Fruit fly (Drosophila melanogaster) whole organism, embryonic: ENCODE results near the gene gfzf.

Experiments
- BEAF-32 ChIP-seq: fragments of 200-800 bp; sonication (Bioruptor generic); optimal IDR thresholded peaks from 3 replicates; lab custom pipeline; 2017; ENCODE audit warnings: missing biosample characterization, missing genetic modification characterization, mild to moderate bottlenecking, moderate library complexity, missing genetic modification reagents
- CG12071 ChIP-seq: fragments of 200-800 bp; sonication (Bioruptor generic); optimal IDR thresholded peaks from 3 replicates; lab custom pipeline; 2018; ENCODE audit warnings: missing biosample characterization, mild to moderate bottlenecking, missing genetic modification characterization
- CG13894 ChIP-seq: fragments of 200-800 bp; sonication (Bioruptor generic); optimal IDR thresholded peaks from 3 replicates; lab custom pipeline; 2018; ENCODE audit warnings: missing biosample characterization, mild to moderate bottlenecking, missing genetic modification characterization, moderate library complexity
- CG14860 ChIP-seq: fragments of 200-800 bp; sonication (Bioruptor generic); IDR thresholded peaks from 3 replicates; pipeline ENCODE4 v1.3.6; 2022; ENCODE audit warnings: missing biosample characterization, missing genetic modification characterization; ENCODE audit not compliant: partially characterized antibody
- CG15269 ChIP-seq: fragments of 200-800 bp; sonication (Bioruptor generic); optimal IDR thresholded peaks from 2 replicates; lab custom pipeline; 2018; ENCODE audit warnings: missing biosample characterization, mild to moderate bottlenecking, missing genetic modification characterization, moderate library complexity
- CG15479 ChIP-seq: fragments of 200-800 bp; sonication (Bioruptor generic); optimal IDR thresholded peaks from 3 replicates; lab custom pipeline; 2019; ENCODE audit warnings: missing biosample characterization, mild to moderate bottlenecking, missing genetic modification characterization, moderate library complexity
- CG17186 ChIP-seq: fragments of 200-800 bp; sonication (Bioruptor generic); optimal IDR thresholded peaks from 3 replicates; lab custom pipeline; 2017; ENCODE audit warnings: missing biosample characterization, missing genetic modification reagents, missing genetic modification characterization
- CG17385 ChIP-seq: fragments of 200-800 bp; sonication (Bioruptor generic); optimal IDR thresholded peaks from 3 replicates; lab custom pipeline; 2018; ENCODE audit warnings: missing biosample characterization, mild to moderate bottlenecking, missing genetic modification characterization
- CG18262 ChIP-seq: fragments of 200-800 bp; optimal IDR thresholded peaks from 3 replicates; lab custom pipeline; 2019; ENCODE audit warnings: missing biosample characterization, mild to moderate bottlenecking, missing genetic modification characterization, moderate library complexity
- CG1832 ChIP-seq: fragments of 200-800 bp; sonication (Bioruptor generic); optimal IDR thresholded peaks from 2 replicates; lab custom pipeline; 2017; ENCODE audit warnings: missing biosample characterization, mild to moderate bottlenecking, missing genetic modification characterization, inconsistent platforms
- CG2889 ChIP-seq: fragments of 200-800 bp; sonication (Bioruptor generic); IDR thresholded peaks from 3 replicates; pipeline ENCODE4 v1.3.6; 2022; ENCODE audit warnings: missing biosample characterization, missing genetic modification characterization
- CG3163 ChIP-seq: fragments of 200-800 bp; sonication (Bioruptor generic); optimal IDR thresholded peaks from 3 replicates; lab custom pipeline; 2016; ENCODE audit warnings: missing biosample characterization, missing genetic modification characterization
- CG32767 ChIP-seq: fragments of 200-800 bp; sonication (Bioruptor generic); IDR thresholded peaks from 2 replicates; pipeline ENCODE4 v1.3.6; 2022; ENCODE audit warnings: missing biosample characterization, missing genetic modification characterization
- CG3407 ChIP-seq: fragments of 200-800 bp; sonication (Bioruptor generic); optimal IDR thresholded peaks from 2 replicates; lab custom pipeline; 2018; ENCODE audit warnings: missing biosample characterization, mild to moderate bottlenecking, missing genetic modification characterization
- CG4328 ChIP-seq: fragments of 200-800 bp; sonication (Bioruptor generic); optimal IDR thresholded peaks from 3 replicates; lab custom pipeline; 2017; ENCODE audit warnings: missing biosample characterization, missing genetic modification reagents, missing genetic modification characterization
- CG7928 ChIP-seq: fragments of 200-800 bp; sonication (Bioruptor generic); optimal IDR thresholded peaks from 2 replicates; lab custom pipeline; 2017; ENCODE audit warnings: missing biosample characterization, mild to moderate bottlenecking, missing genetic modification characterization
- CG9727 ChIP-seq: fragments of 200-800 bp; sonication (Bioruptor generic); optimal IDR thresholded peaks from 3 replicates; lab custom pipeline; 2017; ENCODE audit warnings: missing biosample characterization, mild to moderate bottlenecking, missing genetic modification characterization
- Camta ChIP-seq: fragments of 200-800 bp; sonication (Bioruptor generic); optimal IDR thresholded peaks from 2 replicates; lab custom pipeline; 2016; ENCODE audit warnings: missing biosample characterization, missing genetic modification characterization
- D19A ChIP-seq: fragments of 200-800 bp; optimal IDR thresholded peaks from 3 replicates; lab custom pipeline; 2019; ENCODE audit warnings: missing biosample characterization, mild to moderate bottlenecking, missing genetic modification characterization, moderate library complexity
- Dp ChIP-seq: fragments of 200-800 bp; sonication (Bioruptor generic); optimal IDR thresholded peaks from 2 replicates; lab custom pipeline; 2018; ENCODE audit warnings: missing biosample characterization, mild to moderate bottlenecking, missing genetic modification characterization, moderate library complexity
- Dref ChIP-seq: fragments of 200-800 bp; sonication (Bioruptor generic); IDR thresholded peaks from 2 replicates; pipeline ENCODE4 v1.3.6; 2022; ENCODE audit warnings: missing biosample characterization, missing genetic modification characterization
- Ets65A ChIP-seq: fragments of 200-800 bp; sonication (Bioruptor generic); peaks from one replicate; lab custom pipeline; 2016; ENCODE audit warnings: missing biosample characterization, missing genetic modification characterization
- HLH4C ChIP-seq: fragments of 200-800 bp; sonication (Bioruptor generic); IDR thresholded peaks from 3 replicates; pipeline ENCODE4 v1.3.6; 2022; ENCODE audit warnings: missing biosample characterization, missing genetic modification characterization; ENCODE audit not compliant: partially characterized antibody
- HLHmδ ChIP-seq: fragments of 200-800 bp; sonication (Bioruptor generic); optimal IDR thresholded peaks from 2 replicates; lab custom pipeline; 2018; ENCODE audit warnings: missing biosample characterization, mild to moderate bottlenecking, missing genetic modification characterization, moderate library complexity
- HmgD ChIP-seq: fragments of 200-800 bp; sonication (Bioruptor generic); optimal IDR thresholded peaks from 3 replicates; lab custom pipeline; 2016; ENCODE audit warnings: missing biosample characterization, missing genetic modification characterization
- Lpt ChIP-seq: fragments of >200 bp; optimal IDR thresholded peaks from 2 replicates; lab custom pipeline; 2018; ENCODE audit warnings: missing biosample characterization, missing genetic modification characterization
- MESR4 ChIP-seq: fragments of 200-800 bp; sonication (Bioruptor generic); optimal IDR thresholded peaks from 2 replicates; lab custom pipeline; 2018; ENCODE audit warnings: missing biosample characterization, mild to moderate bottlenecking, missing genetic modification characterization, moderate library complexity
- Oli ChIP-seq: fragments of 200-800 bp; sonication (Bioruptor generic); optimal IDR thresholded peaks from 2 replicates; lab custom pipeline; 2018; ENCODE audit warnings: missing biosample characterization, mild to moderate bottlenecking, missing genetic modification characterization, moderate library complexity
- Sry-δ ChIP-seq: fragments of 200-800 bp; sonication (Bioruptor generic); optimal IDR thresholded peaks from 2 replicates; lab custom pipeline; 2016; ENCODE audit warnings: missing biosample characterization, missing genetic modification characterization
- Tbp ChIP-seq: fragments of >200 bp; optimal IDR thresholded peaks from 2 replicates; lab custom pipeline; 2018; ENCODE audit warnings: missing biosample characterization, missing genetic modification characterization
- ab ChIP-seq: fragments of 200-800 bp; sonication (Bioruptor generic); optimal IDR thresholded peaks from 2 replicates; lab custom pipeline; 2016; ENCODE audit warnings: missing biosample characterization, missing genetic modification characterization
- ato ChIP-seq: fragments of 200-800 bp; sonication (Bioruptor generic); IDR thresholded peaks from 2 replicates; pipeline ENCODE4 v1.3.6; 2022; ENCODE audit warnings: missing biosample characterization, missing genetic modification characterization; ENCODE audit not compliant: partially characterized antibody
- caup ChIP-seq: fragments of 200-800 bp; sonication (Bioruptor generic); optimal IDR thresholded peaks from 3 replicates; lab custom pipeline; 2017; ENCODE audit warnings: missing biosample characterization, mild to moderate bottlenecking, missing genetic modification characterization, moderate library complexity; ENCODE audit not compliant: severe bottlenecking
- crc ChIP-seq: fragments of 200-800 bp; sonication (Bioruptor generic); optimal IDR thresholded peaks from 2 replicates; lab custom pipeline; 2016; ENCODE audit warnings: missing biosample characterization, missing genetic modification characterization
- crol ChIP-seq: fragments of 200-800 bp; sonication (Bioruptor generic); IDR thresholded peaks from 2 replicates; pipeline ENCODE4 v1.3.6; 2022; ENCODE audit warnings: missing biosample characterization, missing genetic modification characterization
- disco-r ChIP-seq: fragments of 200-800 bp; sonication (Bioruptor generic); optimal IDR thresholded peaks from 2 replicates; lab custom pipeline; 2016; ENCODE audit warnings: missing biosample characterization, missing genetic modification characterization
- en ChIP-seq: fragments of 200-800 bp; sonication (Bioruptor generic); optimal IDR thresholded peaks from 2 replicates; lab custom pipeline; 2016; ENCODE audit warnings: missing biosample characterization, missing genetic modification characterization
- exex ChIP-seq: fragments of 200-800 bp; sonication (Bioruptor generic); optimal IDR thresholded peaks from 4 replicates; lab custom pipeline; 2018; ENCODE audit warnings: missing biosample characterization, mild to moderate bottlenecking, missing genetic modification characterization, moderate library complexity
- fu2 ChIP-seq: fragments of 200-800 bp; sonication (Bioruptor generic); optimal IDR thresholded peaks from 2 replicates; lab custom pipeline; 2016; ENCODE audit warnings: missing biosample characterization, missing genetic modification characterization
- gsb ChIP-seq: fragments of 200-800 bp; sonication (Bioruptor generic); IDR thresholded peaks from 2 replicates; pipeline ENCODE4 v1.3.6; 2022; ENCODE audit warnings: missing biosample characterization, missing genetic modification characterization
- gt ChIP-seq: fragments of 200-800 bp; sonication (Bioruptor generic); IDR thresholded peaks from 2 replicates; pipeline ENCODE4 v1.3.6; 2022; ENCODE audit warnings: missing biosample characterization, missing genetic modification characterization
- hkb ChIP-seq, 2 experiments: fragments of 200-800 bp in 1 of 2; fragments of >200 bp in 1 of 2; sonication (Bioruptor generic) in 1 of 2; IDR thresholded peaks in 1 of 2; optimal IDR thresholded peaks in 1 of 2; 2 replicates each; pipeline versions ENCODE4 v1.3.6 to Lab custom; 2017 to 2022; ENCODE audit warnings: missing biosample characterization in 1 of 2, missing genetic modification characterization in 1 of 2
- insv ChIP-seq, 2 experiments: fragments of 200-800 bp; sonication (Bioruptor generic); optimal IDR thresholded peaks; 3 replicates each; lab custom pipeline; 2016 to 2018; ENCODE audit warnings: missing biosample characterization in 2 of 2, missing genetic modification characterization in 2 of 2
- kay ChIP-seq: fragments of 200-800 bp; sonication (Bioruptor generic); optimal IDR thresholded peaks from 2 replicates; lab custom pipeline; 2016; ENCODE audit warnings: missing biosample characterization, missing genetic modification characterization
- lmd ChIP-seq: fragments of 200-800 bp; sonication (Bioruptor generic); IDR thresholded peaks from 2 replicates; pipeline ENCODE4 v1.3.6; 2022; ENCODE audit warnings: missing biosample characterization, missing genetic modification characterization
- nerfin-1 ChIP-seq: fragments of 200-800 bp; sonication (Bioruptor generic); optimal IDR thresholded peaks from 3 replicates; lab custom pipeline; 2019; ENCODE audit warnings: missing biosample characterization, mild to moderate bottlenecking, missing genetic modification characterization, moderate library complexity
- nerfin-2 ChIP-seq: fragments of 200-800 bp; sonication (Bioruptor generic); IDR thresholded peaks from 2 replicates; pipeline ENCODE4 v1.3.6; 2022; ENCODE audit warnings: missing biosample characterization, missing genetic modification characterization; ENCODE audit not compliant: partially characterized antibody
- nom ChIP-seq: fragments of 200-800 bp; sonication (Bioruptor generic); optimal IDR thresholded peaks from 2 replicates; lab custom pipeline; 2017; ENCODE audit warnings: missing biosample characterization, missing genetic modification characterization, mild to moderate bottlenecking, moderate library complexity, missing genetic modification reagents
- onecut ChIP-seq: fragments of 200-800 bp; sonication (Bioruptor generic); IDR thresholded peaks from 2 replicates; pipeline ENCODE4 v1.3.6; 2022; ENCODE audit warnings: missing biosample characterization, missing genetic modification characterization
- pros ChIP-seq: fragments of 200-800 bp; sonication (Bioruptor generic); optimal IDR thresholded peaks from 3 replicates; lab custom pipeline; 2019; ENCODE audit warnings: missing biosample characterization, mild to moderate bottlenecking, missing genetic modification characterization, moderate library complexity
- schlank ChIP-seq: fragments of 200-800 bp; sonication (Bioruptor generic); optimal IDR thresholded peaks from 2 replicates; lab custom pipeline; 2018; ENCODE audit warnings: missing biosample characterization, mild to moderate bottlenecking, missing genetic modification characterization

Gene gfzf

dm6 chr3R:7123699-7124098 lies 27.1 kb downstream of the gfzf start (continued):
- TF ChIP-seq CG17186 (GFP tag; lab: Kevin White, UChicago) (no peak), Tbp (no peak), HLH4C (no peak), HLHmδ (GFP tag; lab: Kevin White, UChicago) (peak; percentile 77), CG18262 (tag; lab: Kevin White, UChicago) (no peak), crol (GFP tag; lab: Robert Waterston, UW) (peak; percentile 33; the same call in 1 of the 2 replicates), CG12071 (GFP tag; lab: Kevin White, UChicago) (peak; percentile 23), pros (GFP tag; lab: Kevin White, UChicago) (peak; percentile 35), en (no peak), D19A (tag; lab: Kevin White, UChicago) (no peak), BEAF-32 (GFP tag; lab: Kevin White, UChicago) (no peak), disco-r (GFP tag; lab: Kevin White, UChicago) (no peak), Lpt (GFP tag; lab: Kevin White, UChicago) (no peak), CG15269 (tag; lab: Kevin White, UChicago) (no peak), gsb (GFP tag; lab: Robert Waterston, UW) (no peak), gt (GFP tag; lab: Robert Waterston, UW) (no peak), CG4328 (GFP tag; lab: Kevin White, UChicago) (no peak), fu2 (GFP tag; lab: Kevin White, UChicago) (no peak), ab (GFP tag; lab: Kevin White, UChicago) (no peak), CG1832 (peak; percentile 96), CG9727 (GFP tag; lab: Kevin White, UChicago) (no peak), Ets65A (GFP tag; lab: Kevin White, UChicago) (no peak), Oli (no peak), CG14860 (GFP tag; lab: Robert Waterston, UW) (no peak), kay (GFP tag; lab: Kevin White, UChicago) (no peak), insv (GFP tag; optimal IDR thresholded peaks at IDR 0.05; lab: Kevin White, UChicago) (peak in 1 of 2 experiments; percentile 17), crc (GFP tag; lab: Kevin White, UChicago) (no peak), Dp (peak; percentile 8), Sry-δ (GFP tag; lab: Kevin White, UChicago) (no peak), Camta (GFP tag; lab: Kevin White, UChicago) (no peak), CG13894 (tag; lab: Kevin White, UChicago) (no peak), ato (no peak), Dref (GFP tag; lab: Robert Waterston, UW) (no peak), lmd (GFP tag; lab: Robert Waterston, UW) (no peak), onecut (GFP tag; lab: Robert Waterston, UW) (no peak), HmgD (GFP tag; lab: Kevin White, UChicago) (peak; percentile 72), hkb (optimal IDR thresholded peaks at IDR 0.05; lab: Kevin White, UChicago) (no peak), hkb (GFP tag; IDR thresholded peaks at IDR 0.05; lab: Robert Waterston, UW) (no peak), CG32767 (no peak), schlank (tag; lab: Kevin White, UChicago) (no peak), nerfin-1 (tag; lab: Kevin White, UChicago) (peak; percentile 83), CG2889 (GFP tag; lab: Robert Waterston, UW) (no peak), nom (GFP tag; lab: Kevin White, UChicago) (no peak), CG3163 (GFP tag; lab: Kevin White, UChicago) (no peak), exex (no peak), nerfin-2 (GFP tag; lab: Robert Waterston, UW) (no peak), caup (GFP tag; lab: Kevin White, UChicago) (no peak), MESR4 (peak; percentile 91), CG3407 (GFP tag; lab: Kevin White, UChicago) (no peak), CG7928 (no peak), CG17385 (GFP tag; lab: Kevin White, UChicago) (no peak), CG15479 (GFP tag; lab: Kevin White, UChicago) (peak; percentile 88)
